Fruit fly (Drosophila melanogaster) whole organism, adult: Measurements from ENCODE around the gene CkIIalpha-i3.

ENCODE experiments used
- CG7045 ChIP-seq: fragments of 200-800 bp; sonication (Bioruptor generic); optimal IDR thresholded peaks from 2 replicates; lab custom pipeline; 2017; ENCODE audit warnings: missing biosample characterization, mild to moderate bottlenecking, missing genetic modification characterization
- cic ChIP-seq: fragments of 200-800 bp; sonication (Bioruptor generic); optimal IDR thresholded peaks from 2 replicates; lab custom pipeline; 2017; ENCODE audit warnings: missing biosample characterization, mild to moderate bottlenecking, missing genetic modification characterization, moderate library complexity
- ovo ChIP-seq: fragments of 200-800 bp; sonication (Bioruptor generic); optimal IDR thresholded peaks from 2 replicates; lab custom pipeline; 2016; ENCODE audit warnings: missing biosample characterization, missing genetic modification characterization

DNA sequence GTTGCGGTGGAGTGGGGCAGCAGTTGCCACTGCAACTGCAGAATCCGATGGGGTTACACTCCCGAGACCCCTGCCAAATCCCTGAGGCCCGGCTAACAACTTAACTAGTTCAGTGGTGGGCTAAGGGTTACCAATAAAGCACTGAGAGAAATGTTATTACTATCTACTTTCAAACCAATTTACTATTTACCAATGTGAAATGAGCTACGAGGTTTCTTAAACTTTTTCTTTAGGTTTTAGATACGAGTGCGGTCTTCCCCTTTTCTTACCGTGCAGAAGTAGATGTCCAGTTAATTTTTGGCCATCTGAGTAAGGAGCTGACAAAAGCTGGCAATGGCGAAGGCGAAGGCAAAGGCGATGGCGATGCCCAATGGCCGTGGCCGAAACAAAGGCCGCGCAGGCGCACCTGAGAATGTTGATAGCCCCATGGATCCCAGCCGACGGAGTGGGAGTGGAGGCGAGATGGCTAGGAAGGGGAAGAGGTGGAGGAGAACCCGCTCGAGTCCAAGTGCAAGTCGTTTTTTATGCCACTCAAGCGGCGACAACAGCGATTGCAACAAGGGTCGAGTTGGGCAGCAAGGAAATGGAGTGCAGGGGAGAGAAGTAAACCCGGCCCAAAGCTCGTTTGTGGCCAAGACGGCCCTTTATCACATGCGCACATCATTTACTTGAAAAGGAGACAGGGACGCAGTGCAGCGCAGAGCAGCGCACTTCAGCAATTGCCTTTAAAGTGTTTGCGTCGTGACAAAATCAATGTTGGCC is 49.9 kb downstream of the CkIIalpha-i3 start:
- no peak for TF ChIP-seq CG7045
- no peak for TF ChIP-seq cic (GFP tag; lab: Kevin White, UChicago)
- no peak for TF ChIP-seq ovo (GFP tag; lab: Kevin White, UChicago)
